Fruit fly (Drosophila melanogaster): ENCODE measurements around the gene Uqcc1.
A peak's percentile ranks its signal among the peaks of the same experiment; 100 is the strongest.

The Uqcc1 gene

dm6 chr3L:7003132-7003531 is 45.2 kb upstream of the Uqcc1 start (continued):
- no peak for TF ChIP-seq pum (GFP tag; optimal IDR thresholded peaks at IDR 0.05)

- TF ChIP-seq CG6654 (GFP tag; optimal IDR thresholded peaks at IDR 0.05), result no peak
- no peak for TF ChIP-seq cwo (GFP tag; optimal IDR thresholded peaks at IDR 0.05)
- TF ChIP-seq CG12391 (tag; optimal IDR thresholded peaks at IDR 0.05), result no peak
- no peak for TF ChIP-seq CG7357 (GFP tag; IDR thresholded peaks at IDR 0.05)
- no peak for TF ChIP-seq CG9437 (GFP tag; optimal IDR thresholded peaks at IDR 0.05)
Observed at dm6 chr3L:7002355-7002754, 44.4 kb upstream of the Uqcc1 start.

- TF ChIP-seq CG12236 (GFP tag; optimal IDR thresholded peaks at IDR 0.05) (no peak), Rx (GFP tag; IDR thresholded peaks at IDR 0.05) (0 out of 2 replicates have a peak, but pooled peaks have one; percentile 9), CG1647 (GFP tag; optimal IDR thresholded peaks at IDR 0.05) (no peak), zfh2 (GFP tag; optimal IDR thresholded peaks at IDR 0.05) (no peak), tap (tag; optimal IDR thresholded peaks at IDR 0.05) (no peak), Fer2 (tag; optimal IDR thresholded peaks at IDR 0.05) (no peak), schlank (tag; optimal IDR thresholded peaks at IDR 0.05) (no peak), dmrt99B (tag; optimal IDR thresholded peaks at IDR 0.05) (peak; percentile 9), Drgx (GFP tag; IDR thresholded peaks at IDR 0.05) (peak; percentile 31; the same call in 1 of the 2 replicates), HLHmδ (GFP tag; optimal IDR thresholded peaks at IDR 0.05) (no peak), psq (GFP tag; optimal IDR thresholded peaks at IDR 0.05) (no peak), CG2120 (GFP tag; optimal IDR thresholded peaks at IDR 0.05) (no peak), CG8765 (GFP tag; IDR thresholded peaks at IDR 0.05) (no peak), gem (tag; optimal IDR thresholded peaks at IDR 0.05) (peak; percentile 51), rib (GFP tag; IDR thresholded peaks at IDR 0.05) (no peak), CG11093 (GFP tag; IDR thresholded peaks at IDR 0.05) (no peak), nmo (GFP tag; optimal IDR thresholded peaks at IDR 0.05) (no peak), CG18262 (tag; optimal IDR thresholded peaks at IDR 0.05) (peak; percentile 11), phol (tag; optimal IDR thresholded peaks at IDR 0.05) (no peak), CG2875 (GFP tag; optimal IDR thresholded peaks at IDR 0.05) (no peak), Nf-YA (GFP tag; IDR thresholded peaks at IDR 0.05) (no peak), lbe (GFP tag; optimal IDR thresholded peaks at IDR 0.05) (no peak), CG11695 (GFP tag; IDR thresholded peaks at IDR 0.05) (0 out of 3 replicates have a peak, but pooled peaks have one; percentile 17), trh (GFP tag; optimal IDR thresholded peaks at IDR 0.05) (no peak), Rfx (GFP tag; IDR thresholded peaks at IDR 0.05) (0 out of 2 replicates have a peak, but pooled peaks have one; percentile 15), oc (tag; optimal IDR thresholded peaks at IDR 0.05) (no peak), Poxn (GFP tag; IDR thresholded peaks at IDR 0.05) (no peak), bigmax (GFP tag; optimal IDR thresholded peaks at IDR 0.05) (no peak), CG10209 (GFP tag; optimal IDR thresholded peaks at IDR 0.05) (no peak), wdn (GFP tag; IDR thresholded peaks at IDR 0.05) (no peak), pho (GFP tag; optimal IDR thresholded peaks at IDR 0.05) (no peak), CG9932 (GFP tag; IDR thresholded peaks at IDR 0.05) (no peak), Ptx1 (GFP tag; IDR thresholded peaks at IDR 0.05) (0 out of 2 replicates have a peak, but pooled peaks have one; percentile 26), sc (optimal IDR thresholded peaks at IDR 0.05) (no peak), sc (GFP tag; optimal IDR thresholded peaks at IDR 0.05) (no peak), Awh (GFP tag; IDR thresholded peaks at IDR 0.05) (no peak), dpn (GFP tag; optimal IDR thresholded peaks at IDR 0.05) (no peak), Antp (GFP tag; optimal IDR thresholded peaks at IDR 0.05) (no peak), Scr (GFP tag; IDR thresholded peaks at IDR 0.05; ENCODE audit: partially characterized antibody) (no peak), CG5953 (GFP tag; IDR thresholded peaks at IDR 0.05) (no peak), CG6689 (GFP tag; IDR thresholded peaks at IDR 0.05) (peak; percentile 51; the same call in 1 of the 2 replicates), unpg (GFP tag; optimal IDR thresholded peaks at IDR 0.05) (peak; percentile 15), chn (GFP tag; optimal IDR thresholded peaks at IDR 0.05) (no peak)
Observed at dm6 chr3L:7001855-7002254, 43.9 kb upstream of the Uqcc1 start.
